Fruit fly (Drosophila melanogaster) whole organism, prepupa: ENCODE measurements around the gene ninaD.

Experiments
- CG10669 ChIP-seq: fragments of 200-800 bp; sonication (Bioruptor generic); optimal IDR thresholded peaks from 3 replicates; lab custom pipeline; 2018; ENCODE audit warnings: missing biosample characterization, mild to moderate bottlenecking, missing genetic modification characterization, moderate library complexity
- CG11294 ChIP-seq: fragments of 200-800 bp; sonication (Bioruptor generic); IDR thresholded peaks from 2 replicates; pipeline ENCODE4 v1.3.6; 2022; ENCODE audit warnings: missing biosample characterization, missing genetic modification characterization
- CG11762 ChIP-seq: fragments of 200-800 bp; sonication (Bioruptor generic); optimal IDR thresholded peaks from 3 replicates; lab custom pipeline; 2016; ENCODE audit warnings: missing biosample characterization, missing genetic modification characterization; ENCODE audit not compliant: insufficient read depth
- CG11902 ChIP-seq: fragments of 200-800 bp; sonication (Bioruptor generic); optimal IDR thresholded peaks from 3 replicates; lab custom pipeline; 2016; ENCODE audit warnings: missing biosample characterization, missing genetic modification characterization
- CG15336 ChIP-seq: fragments of 200-800 bp; sonication (Bioruptor generic); IDR thresholded peaks from 2 replicates; pipeline ENCODE4 v1.3.6; 2022; ENCODE audit warnings: missing biosample characterization, missing genetic modification characterization
- CG16779 ChIP-seq: fragments of 200-800 bp; sonication (Bioruptor generic); optimal IDR thresholded peaks from 3 replicates; lab custom pipeline; 2017; ENCODE audit warnings: missing biosample characterization, mild to moderate bottlenecking, missing genetic modification characterization
- CG31627 ChIP-seq: fragments of 200-800 bp; sonication (Bioruptor generic); optimal IDR thresholded peaks from 3 replicates; lab custom pipeline; 2016; ENCODE audit warnings: missing biosample characterization, missing genetic modification characterization
- CG32006 ChIP-seq: fragments of 200-800 bp; sonication (Bioruptor generic); optimal IDR thresholded peaks from 3 replicates; lab custom pipeline; 2017; ENCODE audit warnings: missing biosample characterization, mild to moderate bottlenecking, missing genetic modification characterization
- CG34406 ChIP-seq: fragments of 200-800 bp; sonication (Bioruptor generic); optimal IDR thresholded peaks from 3 replicates; lab custom pipeline; 2016; ENCODE audit warnings: missing biosample characterization, missing genetic modification characterization
- CG3919 ChIP-seq: fragments of 200-800 bp; sonication (Bioruptor generic); optimal IDR thresholded peaks from 3 replicates; lab custom pipeline; 2016; ENCODE audit warnings: missing biosample characterization, missing genetic modification characterization
- CG4318 ChIP-seq: fragments of 200-800 bp; sonication (Bioruptor generic); optimal IDR thresholded peaks from 3 replicates; lab custom pipeline; 2017; ENCODE audit warnings: missing biosample characterization, mild to moderate bottlenecking, missing genetic modification characterization
- CG6276 ChIP-seq: fragments of 200-800 bp; sonication (Bioruptor generic); optimal IDR thresholded peaks from 2 replicates; lab custom pipeline; 2017; ENCODE audit warnings: missing biosample characterization, mild to moderate bottlenecking, missing genetic modification characterization
- CG6792 ChIP-seq: fragments of 200-800 bp; sonication (Bioruptor generic); optimal IDR thresholded peaks from 3 replicates; lab custom pipeline; 2016; ENCODE audit warnings: missing biosample characterization, missing genetic modification characterization
- CG6808 ChIP-seq: fragments of 200-800 bp; sonication (Bioruptor generic); optimal IDR thresholded peaks from 3 replicates; lab custom pipeline; 2017; ENCODE audit warnings: missing biosample characterization, missing genetic modification characterization, mild to moderate bottlenecking, moderate library complexity, missing genetic modification reagents
- CG6854 ChIP-seq: fragments of 200-800 bp; sonication (Bioruptor generic); optimal IDR thresholded peaks from 2 replicates; lab custom pipeline; 2017; ENCODE audit warnings: missing biosample characterization, mild to moderate bottlenecking, missing genetic modification characterization
- CG8632 ChIP-seq: fragments of 200-800 bp; sonication (Bioruptor generic); optimal IDR thresholded peaks from 3 replicates; lab custom pipeline; 2016; ENCODE audit warnings: missing biosample characterization, missing genetic modification characterization
- CG9139 ChIP-seq: fragments of 200-800 bp; sonication (Bioruptor generic); optimal IDR thresholded peaks from 3 replicates; lab custom pipeline; 2017; ENCODE audit warnings: missing biosample characterization, mild to moderate bottlenecking, missing genetic modification characterization
- Eip75B ChIP-seq: fragments of 200-800 bp; sonication (Bioruptor generic); optimal IDR thresholded peaks from 3 replicates; lab custom pipeline; 2016; ENCODE audit warnings: missing biosample characterization, missing genetic modification characterization
- Eip78C ChIP-seq: fragments of 200-800 bp; sonication (Bioruptor generic); peaks from one replicate; lab custom pipeline; 2016; ENCODE audit warnings: missing biosample characterization, missing genetic modification characterization
- Eip93F ChIP-seq: fragments of 200-800 bp; sonication (Bioruptor generic); optimal IDR thresholded peaks from 2 replicates; lab custom pipeline; 2016; ENCODE audit warnings: missing biosample characterization, mild to moderate bottlenecking, missing genetic modification characterization
- Ets21C ChIP-seq: fragments of 200-800 bp; sonication (Bioruptor generic); optimal IDR thresholded peaks from 3 replicates; lab custom pipeline; 2016; ENCODE audit warnings: missing biosample characterization, missing genetic modification characterization
- Gug ChIP-seq: fragments of 200-800 bp; sonication (Bioruptor generic); IDR thresholded peaks from 2 replicates; pipeline ENCODE4 v1.3.6; 2022; ENCODE audit warnings: missing biosample characterization, missing genetic modification characterization
- Hr38 ChIP-seq: sonication (Bioruptor generic); optimal IDR thresholded peaks from 2 replicates; lab custom pipeline; 2016; ENCODE audit warnings: missing biosample characterization, missing genetic modification characterization
- Hr39 ChIP-seq: fragments of 200-800 bp; sonication (Bioruptor generic); optimal IDR thresholded peaks from 2 replicates; lab custom pipeline; 2016; ENCODE audit warnings: missing biosample characterization, missing genetic modification characterization
- Hr4 ChIP-seq: fragments of 200-800 bp; sonication (Bioruptor generic); optimal IDR thresholded peaks from 3 replicates; lab custom pipeline; 2016; ENCODE audit warnings: missing biosample characterization, missing genetic modification characterization
- Lpt ChIP-seq: fragments of 200-800 bp; sonication (Bioruptor generic); optimal IDR thresholded peaks from 3 replicates; lab custom pipeline; 2016; ENCODE audit warnings: missing biosample characterization, missing genetic modification characterization
- Met ChIP-seq: fragments of 200-800 bp; sonication (Bioruptor generic); optimal IDR thresholded peaks from 3 replicates; lab custom pipeline; 2016; ENCODE audit warnings: missing biosample characterization, missing genetic modification characterization
- OdsH ChIP-seq: fragments of 200-800 bp; sonication (Bioruptor generic); optimal IDR thresholded peaks from 3 replicates; lab custom pipeline; 2016; ENCODE audit warnings: missing biosample characterization, missing genetic modification characterization
- Smox ChIP-seq: fragments of 200-800 bp; sonication (Bioruptor generic); optimal IDR thresholded peaks from 3 replicates; lab custom pipeline; 2016; ENCODE audit warnings: missing biosample characterization, missing genetic modification characterization
- Sox102F ChIP-seq: fragments of 200-800 bp; sonication (Bioruptor generic); optimal IDR thresholded peaks from 2 replicates; lab custom pipeline; 2016; ENCODE audit warnings: missing biosample characterization, mild to moderate bottlenecking, missing genetic modification characterization
- Sox14 ChIP-seq: fragments of 200-800 bp; sonication (Bioruptor generic); optimal IDR thresholded peaks from 3 replicates; lab custom pipeline; 2016; ENCODE audit warnings: missing biosample characterization, missing genetic modification characterization
- Sox15 ChIP-seq: fragments of 200-800 bp; sonication (Bioruptor generic); optimal IDR thresholded peaks from 3 replicates; lab custom pipeline; 2016; ENCODE audit warnings: missing biosample characterization, missing genetic modification characterization
- achi ChIP-seq: fragments of 200-800 bp; sonication (Bioruptor generic); optimal IDR thresholded peaks from 3 replicates; lab custom pipeline; 2016; ENCODE audit warnings: missing biosample characterization, missing genetic modification characterization
- acj6 ChIP-seq: fragments of 200-800 bp; sonication (Bioruptor generic); optimal IDR thresholded peaks from 3 replicates; lab custom pipeline; 2016; ENCODE audit warnings: missing biosample characterization, missing genetic modification characterization
- cyc ChIP-seq: fragments of 200-800 bp; sonication (Bioruptor generic); optimal IDR thresholded peaks from 3 replicates; lab custom pipeline; 2016; ENCODE audit warnings: missing biosample characterization, missing genetic modification characterization
- dac ChIP-seq: fragments of 200-800 bp; sonication (Bioruptor generic); optimal IDR thresholded peaks from 2 replicates; lab custom pipeline; 2017; ENCODE audit warnings: missing biosample characterization, mild to moderate bottlenecking, missing genetic modification characterization
- dsx ChIP-seq: fragments of 200-800 bp; optimal IDR thresholded peaks from 3 replicates; lab custom pipeline; 2019; ENCODE audit warnings: missing biosample characterization, mild to moderate bottlenecking, missing genetic modification characterization, moderate library complexity; ENCODE audit not compliant: poor library complexity, severe bottlenecking
- esn ChIP-seq: fragments of 200-800 bp; sonication (Bioruptor generic); optimal IDR thresholded peaks from 2 replicates; lab custom pipeline; 2016; ENCODE audit warnings: missing biosample characterization, mild to moderate bottlenecking, missing genetic modification characterization, moderate library complexity
- fd59A ChIP-seq: fragments of 200-800 bp; sonication (Bioruptor generic); optimal IDR thresholded peaks from 2 replicates; lab custom pipeline; 2017; ENCODE audit warnings: missing biosample characterization, mild to moderate bottlenecking, missing genetic modification characterization, missing genetic modification reagents
- fkh ChIP-seq: fragments of 200-800 bp; sonication (Bioruptor generic); optimal IDR thresholded peaks from 3 replicates; lab custom pipeline; 2017; ENCODE audit warnings: missing biosample characterization, mild to moderate bottlenecking, missing genetic modification characterization, moderate library complexity
- lz ChIP-seq: fragments of 200-800 bp; sonication (Bioruptor generic); optimal IDR thresholded peaks from 3 replicates; lab custom pipeline; 2016; ENCODE audit warnings: missing biosample characterization, missing genetic modification characterization
- net ChIP-seq: fragments of 200-800 bp; sonication (Bioruptor generic); optimal IDR thresholded peaks from 3 replicates; lab custom pipeline; 2016; ENCODE audit warnings: missing biosample characterization, missing genetic modification characterization
- pdm3 ChIP-seq: fragments of 200-800 bp; sonication (Bioruptor generic); optimal IDR thresholded peaks from 3 replicates; lab custom pipeline; 2016; ENCODE audit warnings: missing biosample characterization, missing genetic modification characterization
- topi ChIP-seq: fragments of 200-800 bp; sonication (Bioruptor generic); optimal IDR thresholded peaks from 3 replicates; lab custom pipeline; 2016; ENCODE audit warnings: missing biosample characterization, missing genetic modification characterization
- vri ChIP-seq: fragments of 200-800 bp; sonication (Bioruptor generic); optimal IDR thresholded peaks from 3 replicates; lab custom pipeline; 2016; ENCODE audit warnings: missing biosample characterization, mild to moderate bottlenecking, missing genetic modification characterization

The ninaD gene

DNA sequence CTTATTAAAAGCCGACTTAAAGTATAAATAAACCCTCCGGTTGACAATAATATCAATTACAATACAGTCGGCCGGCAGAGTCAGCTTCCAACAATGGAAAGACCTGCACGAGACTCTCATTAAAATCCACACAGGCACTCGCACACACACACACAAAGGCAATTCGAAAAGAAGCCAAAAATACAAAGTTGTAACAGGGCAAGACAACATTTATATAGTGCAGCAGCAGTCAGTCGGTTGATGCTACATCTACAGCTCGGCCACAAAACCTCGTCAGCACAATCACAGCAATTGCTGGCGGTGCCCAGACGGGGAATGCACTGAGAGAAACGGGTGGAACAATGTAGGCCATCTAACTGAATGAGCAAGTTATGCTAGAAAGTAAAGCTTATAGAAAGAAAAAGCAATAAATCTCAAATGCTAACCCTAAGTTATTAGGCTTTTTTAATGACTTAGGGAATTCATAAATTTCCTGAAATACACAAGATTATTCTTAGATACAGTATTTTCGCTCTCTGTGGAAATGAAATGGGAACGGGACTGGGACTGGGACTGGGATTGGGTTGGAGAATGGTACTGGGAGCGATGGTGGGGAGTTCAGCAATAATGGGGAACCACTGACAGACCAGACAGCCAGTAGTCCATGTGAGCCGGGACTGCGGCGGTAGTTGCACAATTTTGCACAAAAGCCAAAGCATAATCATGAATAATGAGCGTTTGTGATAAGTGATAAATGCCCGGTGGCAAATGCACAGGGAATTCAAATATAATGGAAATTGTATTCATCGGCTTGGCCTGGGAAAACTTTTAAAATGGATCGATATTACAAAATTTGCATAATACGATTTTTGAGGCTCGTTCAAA lies 40.2 kb downstream of the ninaD start (continued):
- no peak for TF ChIP-seq fkh (GFP tag; lab: Kevin White, UChicago)
- TF ChIP-seq CG6276 (GFP tag; lab: Kevin White, UChicago) = peak; percentile 96
- peak; percentile 95 for TF ChIP-seq Hr39 (GFP tag; lab: Kevin White, UChicago)
- TF ChIP-seq CG3919 = peak; percentile 98
- TF ChIP-seq Gug (GFP tag; lab: Robert Waterston, UW) = peak; percentile 97
- TF ChIP-seq CG4318 = peak; percentile 90
- peak; percentile 92 for TF ChIP-seq dac (GFP tag; lab: Kevin White, UChicago)
- peak; percentile 100 for TF ChIP-seq Eip78C (GFP tag; lab: Kevin White, UChicago)
- TF ChIP-seq fd59A (GFP tag; lab: Kevin White, UChicago) = peak; percentile 96
- TF ChIP-seq esn (GFP tag; lab: Kevin White, UChicago) = peak; percentile 96
- TF ChIP-seq Hr4 (GFP tag; lab: Kevin White, UChicago) = peak; percentile 96
- peak; percentile 97 for TF ChIP-seq pdm3
- TF ChIP-seq CG6854 (GFP tag; lab: Kevin White, UChicago) = peak; percentile 89
- TF ChIP-seq acj6 (GFP tag; lab: Kevin White, UChicago) = peak; percentile 96
- peak; percentile 90 for TF ChIP-seq vri (GFP tag; lab: Kevin White, UChicago)
- peak; percentile 99 for TF ChIP-seq dsx (GFP tag; lab: Kevin White, UChicago)
- peak; percentile 81 for TF ChIP-seq Eip93F
- peak; percentile 97 for TF ChIP-seq cyc (GFP tag; lab: Kevin White, UChicago)
- TF ChIP-seq CG31627 (GFP tag; lab: Kevin White, UChicago) = peak; percentile 95
- peak; percentile 98 for TF ChIP-seq Eip75B
- peak; percentile 83 for TF ChIP-seq Hr38 (GFP tag; lab: Kevin White, UChicago)
- TF ChIP-seq Sox102F (GFP tag; lab: Kevin White, UChicago) = peak; percentile 95
- peak; percentile 93 for TF ChIP-seq CG11294 (GFP tag; lab: Robert Waterston, UW)
- TF ChIP-seq CG6808 (GFP tag; lab: Kevin White, UChicago) = peak; percentile 96
- TF ChIP-seq CG6792 = peak; percentile 98
- peak; percentile 96 for TF ChIP-seq OdsH (GFP tag; lab: Kevin White, UChicago)
- TF ChIP-seq CG15336 (GFP tag; lab: Robert Waterston, UW) = peak; percentile 98
- TF ChIP-seq CG11762 (GFP tag; lab: Kevin White, UChicago) = peak; percentile 95
- TF ChIP-seq Sox15 (GFP tag; lab: Kevin White, UChicago) = peak; percentile 93
- peak; percentile 96 for TF ChIP-seq net (GFP tag; lab: Kevin White, UChicago)
- TF ChIP-seq topi (GFP tag; lab: Kevin White, UChicago) = peak; percentile 96
- peak; percentile 94 for TF ChIP-seq CG34406 (GFP tag; lab: Kevin White, UChicago)
- TF ChIP-seq Ets21C (GFP tag; lab: Kevin White, UChicago) = peak; percentile 90
- TF ChIP-seq, all 60 proteins: peak for 59

DNA sequence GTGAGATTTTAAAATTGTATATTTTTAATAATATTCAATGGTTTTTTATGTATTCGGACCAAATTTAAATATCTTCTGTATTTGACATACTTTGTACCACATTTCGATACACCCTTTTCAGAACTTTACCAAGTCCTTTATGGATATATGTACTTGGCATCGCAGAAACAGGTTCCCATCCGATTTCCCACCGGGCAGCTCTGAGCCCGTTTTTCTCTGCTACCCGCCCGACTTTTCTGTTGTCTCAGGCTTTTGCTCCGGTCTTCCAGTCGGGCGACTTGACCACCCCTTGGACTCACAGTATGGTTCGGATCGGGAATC lies 40.8 kb downstream of the ninaD start:
- TF ChIP-seq CG6808 (GFP tag; lab: Kevin White, UChicago) (peak; percentile 4), Met (GFP tag; lab: Kevin White, UChicago) (peak; percentile 3), dac (GFP tag; lab: Kevin White, UChicago) (peak; percentile 28), lz (GFP tag; lab: Kevin White, UChicago) (peak; percentile 21), CG10669 (GFP tag; lab: Kevin White, UChicago) (peak; percentile 57), CG9139 (peak; percentile 47), Sox14 (no peak), Sox102F (GFP tag; lab: Kevin White, UChicago) (peak; percentile 12), net (GFP tag; lab: Kevin White, UChicago) (peak; percentile 50), CG8632 (GFP tag; lab: Kevin White, UChicago) (peak; percentile 34), CG6854 (GFP tag; lab: Kevin White, UChicago) (no peak), CG32006 (GFP tag; lab: Kevin White, UChicago) (peak; percentile 42), CG11902 (GFP tag; lab: Kevin White, UChicago) (no peak), CG11762 (GFP tag; lab: Kevin White, UChicago) (peak; percentile 40), acj6 (GFP tag; lab: Kevin White, UChicago) (peak; percentile 63), Eip75B (no peak), CG16779 (tag; lab: Kevin White, UChicago) (peak; percentile 55), CG15336 (GFP tag; lab: Robert Waterston, UW) (peak; percentile 81), CG6792 (peak; percentile 19), CG34406 (GFP tag; lab: Kevin White, UChicago) (peak; percentile 19), Gug (GFP tag; lab: Robert Waterston, UW) (peak; percentile 52), Smox (GFP tag; lab: Kevin White, UChicago) (no peak), vri (GFP tag; lab: Kevin White, UChicago) (no peak), Ets21C (GFP tag; lab: Kevin White, UChicago) (no peak), cyc (GFP tag; lab: Kevin White, UChicago) (peak; percentile 21), topi (GFP tag; lab: Kevin White, UChicago) (peak; percentile 35), CG11294 (GFP tag; lab: Robert Waterston, UW) (peak; percentile 54; the same call in 1 of the 2 replicates), Lpt (GFP tag; lab: Kevin White, UChicago) (peak; percentile 52), achi (GFP tag; lab: Kevin White, UChicago) (peak; percentile 69), fd59A (GFP tag; lab: Kevin White, UChicago) (peak; percentile 58), esn (GFP tag; lab: Kevin White, UChicago) (no peak), CG31627 (GFP tag; lab: Kevin White, UChicago) (peak; percentile 11)
